Fruit fly (Drosophila melanogaster) whole organism, embryonic: ENCODE measurements around the gene CG13996.

ENCODE experiments used
- ATbp ChIP-seq: fragments of 200-800 bp; sonication (Bioruptor generic); optimal IDR thresholded peaks from 2 replicates; lab custom pipeline; 2017; ENCODE audit warnings: missing biosample characterization, mild to moderate bottlenecking, missing genetic modification characterization, missing genetic modification reagents
- CG10462 ChIP-seq: fragments of 200-800 bp; sonication (Bioruptor generic); optimal IDR thresholded peaks from 2 replicates; lab custom pipeline; 2016; ENCODE audit warnings: missing biosample characterization, missing genetic modification characterization
- CG11695 ChIP-seq: fragments of 200-800 bp; sonication (Bioruptor generic); IDR thresholded peaks from 3 replicates; pipeline ENCODE4 v1.3.6; 2022; ENCODE audit warnings: missing biosample characterization, missing genetic modification characterization
- CG12219 ChIP-seq: fragments of 200-800 bp; sonication (Bioruptor generic); optimal IDR thresholded peaks from 3 replicates; lab custom pipeline; 2018; ENCODE audit warnings: missing biosample characterization, mild to moderate bottlenecking, missing genetic modification characterization
- CG12744 ChIP-seq: fragments of 200-800 bp; sonication (Bioruptor generic); optimal IDR thresholded peaks from 2 replicates; lab custom pipeline; 2016; ENCODE audit warnings: missing biosample characterization, missing genetic modification characterization
- CG13775 ChIP-seq: fragments of 200-800 bp; sonication (Bioruptor generic); optimal IDR thresholded peaks from 3 replicates; lab custom pipeline; 2017; ENCODE audit warnings: missing biosample characterization, mild to moderate bottlenecking, missing genetic modification characterization
- CG15601 ChIP-seq: fragments of 200-800 bp; sonication (Bioruptor generic); optimal IDR thresholded peaks from 3 replicates; lab custom pipeline; 2019; ENCODE audit warnings: missing biosample characterization, mild to moderate bottlenecking, missing genetic modification characterization, moderate library complexity
- CG17361 ChIP-seq: fragments of 200-800 bp; sonication (Bioruptor generic); IDR thresholded peaks from 3 replicates; pipeline ENCODE4 v1.3.6; 2022; ENCODE audit warnings: missing biosample characterization, missing genetic modification characterization
- CG17568 ChIP-seq: fragments of 200-800 bp; sonication (Bioruptor generic); optimal IDR thresholded peaks from 2 replicates; lab custom pipeline; 2018; ENCODE audit warnings: missing biosample characterization, mild to moderate bottlenecking, missing genetic modification characterization, moderate library complexity
- CG18599 ChIP-seq: fragments of 200-800 bp; sonication (Bioruptor generic); optimal IDR thresholded peaks from 3 replicates; lab custom pipeline; 2017; ENCODE audit warnings: missing biosample characterization, missing genetic modification characterization, mild to moderate bottlenecking, moderate library complexity, missing genetic modification reagents
- CG31224 ChIP-seq: fragments of 200-800 bp; sonication (Bioruptor generic); IDR thresholded peaks from 2 replicates; pipeline ENCODE4 v1.3.6; 2022; ENCODE audit warnings: missing biosample characterization, missing genetic modification characterization
- CG33557 ChIP-seq: fragments of 200-800 bp; sonication (Bioruptor generic); optimal IDR thresholded peaks from 2 replicates; lab custom pipeline; 2019; ENCODE audit warnings: missing biosample characterization, mild to moderate bottlenecking, missing genetic modification characterization, moderate library complexity
- CG3407 ChIP-seq: fragments of 200-800 bp; sonication (Bioruptor generic); optimal IDR thresholded peaks from 2 replicates; lab custom pipeline; 2018; ENCODE audit warnings: missing biosample characterization, mild to moderate bottlenecking, missing genetic modification characterization
- CG4854 ChIP-seq: fragments of 200-800 bp; sonication (Bioruptor generic); optimal IDR thresholded peaks from 2 replicates; lab custom pipeline; 2016; ENCODE audit warnings: missing biosample characterization, missing genetic modification characterization, inconsistent platforms
- CG7987 ChIP-seq: fragments of 200-800 bp; sonication (Bioruptor generic); optimal IDR thresholded peaks from 2 replicates; lab custom pipeline; 2018; ENCODE audit warnings: missing biosample characterization, mild to moderate bottlenecking, missing genetic modification characterization, moderate library complexity
- CG8290 ChIP-seq, 3 experiments: fragments of 200-800 bp; sonication (Bioruptor generic); optimal IDR thresholded peaks; 2 replicates each; lab custom pipeline; 2016 to 2019; ENCODE audit warnings: missing biosample characterization in 3 of 3, missing genetic modification characterization in 3 of 3, mild to moderate bottlenecking in 2 of 3, moderate library complexity in 1 of 3
- Doc2 ChIP-seq: fragments of 200-800 bp; sonication (Bioruptor generic); IDR thresholded peaks from 2 replicates; pipeline ENCODE4 v1.3.6; 2022; ENCODE audit warnings: missing biosample characterization, missing genetic modification characterization
- Dp ChIP-seq: fragments of 200-800 bp; sonication (Bioruptor generic); optimal IDR thresholded peaks from 2 replicates; lab custom pipeline; 2018; ENCODE audit warnings: missing biosample characterization, mild to moderate bottlenecking, missing genetic modification characterization, moderate library complexity
- Dref ChIP-seq: fragments of 200-800 bp; sonication (Bioruptor generic); IDR thresholded peaks from 2 replicates; pipeline ENCODE4 v1.3.6; 2022; ENCODE audit warnings: missing biosample characterization, missing genetic modification characterization
- HLH4C ChIP-seq: fragments of 200-800 bp; sonication (Bioruptor generic); IDR thresholded peaks from 3 replicates; pipeline ENCODE4 v1.3.6; 2022; ENCODE audit warnings: missing biosample characterization, missing genetic modification characterization; ENCODE audit not compliant: partially characterized antibody
- Hmr ChIP-seq: fragments of 200-800 bp; sonication (Bioruptor generic); optimal IDR thresholded peaks from 3 replicates; lab custom pipeline; 2017; ENCODE audit warnings: mild to moderate bottlenecking, missing biosample characterization, missing genetic modification reagents, missing genetic modification characterization
- Hr51 ChIP-seq, 2 experiments: fragments of 200-800 bp; sonication (Bioruptor generic); optimal IDR thresholded peaks; 2 replicates in 1 of 2; 3 replicates in 1 of 2; lab custom pipeline; 2016 to 2018; ENCODE audit warnings: missing biosample characterization in 2 of 2, missing genetic modification characterization in 2 of 2, mild to moderate bottlenecking in 1 of 2, moderate library complexity in 1 of 2
- Nf-YA ChIP-seq: fragments of 200-800 bp; sonication (Bioruptor generic); IDR thresholded peaks from 2 replicates; pipeline ENCODE4 v1.3.6; 2022; ENCODE audit warnings: missing biosample characterization, missing genetic modification characterization
- Ravus ChIP-seq: fragments of 200-800 bp; sonication (Bioruptor generic); IDR thresholded peaks from 2 replicates; pipeline ENCODE4 v1.3.6; 2022; ENCODE audit warnings: missing biosample characterization, missing genetic modification characterization
- Six4 ChIP-seq: fragments of 200-800 bp; sonication (Bioruptor generic); optimal IDR thresholded peaks from 2 replicates; lab custom pipeline; 2016; ENCODE audit warnings: missing biosample characterization, missing genetic modification characterization
- Sry-β ChIP-seq: fragments of 200-800 bp; sonication (Bioruptor generic); optimal IDR thresholded peaks from 2 replicates; lab custom pipeline; 2018; ENCODE audit warnings: missing biosample characterization, mild to moderate bottlenecking, missing genetic modification characterization, moderate library complexity
- Stat92E ChIP-seq, 3 experiments: fragments of >200 bp in 2 of 3; fragments of 200-800 bp in 1 of 3; sonication (Bioruptor generic) in 1 of 3; optimal IDR thresholded peaks; 2 replicates each; lab custom pipeline; 2017 to 2019; ENCODE audit warnings: missing biosample characterization in 3 of 3, missing genetic modification characterization in 3 of 3, mild to moderate bottlenecking in 1 of 3, moderate library complexity in 1 of 3
- ac ChIP-seq: fragments of 200-800 bp; sonication (Bioruptor generic); optimal IDR thresholded peaks from 3 replicates; lab custom pipeline; 2017; ENCODE audit warnings: missing biosample characterization, mild to moderate bottlenecking, missing genetic modification characterization
- cato ChIP-seq: fragments of 200-800 bp; sonication (Bioruptor generic); optimal IDR thresholded peaks from 2 replicates; lab custom pipeline; 2016; ENCODE audit warnings: missing biosample characterization, missing genetic modification characterization, borderline replicate concordance
- chif ChIP-seq, 2 experiments: fragments of 200-800 bp; sonication (Bioruptor generic); optimal IDR thresholded peaks; 3 replicates each; lab custom pipeline; 2016; ENCODE audit warnings: missing biosample characterization in 2 of 2, missing genetic modification characterization in 2 of 2
- chinmo ChIP-seq: fragments of 200-800 bp; sonication (Bioruptor generic); IDR thresholded peaks from 4 replicates; pipeline ENCODE4 v1.3.6; 2022; ENCODE audit warnings: missing biosample characterization, missing genetic modification characterization; ENCODE audit not compliant: partially characterized antibody
- crol ChIP-seq: fragments of 200-800 bp; sonication (Bioruptor generic); IDR thresholded peaks from 2 replicates; pipeline ENCODE4 v1.3.6; 2022; ENCODE audit warnings: missing biosample characterization, missing genetic modification characterization
- en ChIP-seq: fragments of 200-800 bp; sonication (Bioruptor generic); optimal IDR thresholded peaks from 2 replicates; lab custom pipeline; 2016; ENCODE audit warnings: missing biosample characterization, missing genetic modification characterization
- eyg ChIP-seq: fragments of 200-800 bp; sonication (Bioruptor generic); optimal IDR thresholded peaks from 3 replicates; lab custom pipeline; 2016; ENCODE audit warnings: missing biosample characterization, missing genetic modification characterization
- fd102C ChIP-seq: fragments of 200-800 bp; sonication (Bioruptor generic); optimal IDR thresholded peaks from 2 replicates; lab custom pipeline; 2018; ENCODE audit warnings: missing biosample characterization, mild to moderate bottlenecking, missing genetic modification characterization, moderate library complexity
- fd96Cb ChIP-seq: fragments of 200-800 bp; sonication (Bioruptor generic); optimal IDR thresholded peaks from 2 replicates; lab custom pipeline; 2018; ENCODE audit warnings: missing biosample characterization, mild to moderate bottlenecking, missing genetic modification characterization, moderate library complexity
- grau ChIP-seq: fragments of 200-800 bp; optimal IDR thresholded peaks from 3 replicates; lab custom pipeline; 2019; ENCODE audit warnings: missing biosample characterization, mild to moderate bottlenecking, missing genetic modification characterization, moderate library complexity
- h ChIP-seq: fragments of >200 bp; optimal IDR thresholded peaks from 2 replicates; lab custom pipeline; 2017
- ham ChIP-seq: fragments of 200-800 bp; sonication (Bioruptor generic); IDR thresholded peaks from 2 replicates; pipeline ENCODE4 v1.3.6; 2022; ENCODE audit warnings: missing biosample characterization, missing genetic modification characterization
- hbn ChIP-seq: fragments of 200-800 bp; sonication (Bioruptor generic); IDR thresholded peaks from 2 replicates; pipeline ENCODE4 v1.3.6; 2022; ENCODE audit warnings: missing biosample characterization, missing genetic modification characterization; ENCODE audit not compliant: partially characterized antibody
- insv ChIP-seq, 2 experiments: fragments of 200-800 bp; sonication (Bioruptor generic); optimal IDR thresholded peaks; 3 replicates each; lab custom pipeline; 2016 to 2018; ENCODE audit warnings: missing biosample characterization in 2 of 2, missing genetic modification characterization in 2 of 2
- knrl ChIP-seq: fragments of 200-800 bp; sonication (Bioruptor generic); IDR thresholded peaks from 3 replicates; pipeline ENCODE4 v1.3.6; 2022; ENCODE audit warnings: missing biosample characterization, missing genetic modification characterization; ENCODE audit not compliant: partially characterized antibody
- nerfin-1 ChIP-seq: fragments of 200-800 bp; sonication (Bioruptor generic); optimal IDR thresholded peaks from 3 replicates; lab custom pipeline; 2019; ENCODE audit warnings: missing biosample characterization, mild to moderate bottlenecking, missing genetic modification characterization, moderate library complexity
- odd ChIP-seq: fragments of 200-800 bp; sonication (Bioruptor generic); optimal IDR thresholded peaks from 2 replicates; lab custom pipeline; 2017; ENCODE audit warnings: missing biosample characterization, mild to moderate bottlenecking, missing genetic modification characterization
- org-1 ChIP-seq: fragments of 200-800 bp; sonication (Bioruptor generic); optimal IDR thresholded peaks from 2 replicates; lab custom pipeline; 2017; ENCODE audit warnings: missing biosample characterization, missing genetic modification characterization
- shn ChIP-seq: fragments of 200-800 bp; sonication (Bioruptor generic); optimal IDR thresholded peaks from 3 replicates; lab custom pipeline; 2016; ENCODE audit warnings: missing biosample characterization, missing genetic modification characterization
- toy ChIP-seq: fragments of 200-800 bp; sonication (Bioruptor generic); IDR thresholded peaks from 2 replicates; pipeline ENCODE4 v1.3.6; 2022; ENCODE audit warnings: missing biosample characterization, missing genetic modification characterization
- unpg ChIP-seq: fragments of 200-800 bp; sonication (Bioruptor generic); optimal IDR thresholded peaks from 3 replicates; lab custom pipeline; 2018; ENCODE audit warnings: missing biosample characterization, mild to moderate bottlenecking, missing genetic modification characterization, moderate library complexity
- wdn ChIP-seq: fragments of 200-800 bp; sonication (Bioruptor generic); IDR thresholded peaks from 2 replicates; pipeline ENCODE4 v1.3.6; 2022; ENCODE audit warnings: missing biosample characterization, missing genetic modification characterization

CG13996 gene

DNA sequence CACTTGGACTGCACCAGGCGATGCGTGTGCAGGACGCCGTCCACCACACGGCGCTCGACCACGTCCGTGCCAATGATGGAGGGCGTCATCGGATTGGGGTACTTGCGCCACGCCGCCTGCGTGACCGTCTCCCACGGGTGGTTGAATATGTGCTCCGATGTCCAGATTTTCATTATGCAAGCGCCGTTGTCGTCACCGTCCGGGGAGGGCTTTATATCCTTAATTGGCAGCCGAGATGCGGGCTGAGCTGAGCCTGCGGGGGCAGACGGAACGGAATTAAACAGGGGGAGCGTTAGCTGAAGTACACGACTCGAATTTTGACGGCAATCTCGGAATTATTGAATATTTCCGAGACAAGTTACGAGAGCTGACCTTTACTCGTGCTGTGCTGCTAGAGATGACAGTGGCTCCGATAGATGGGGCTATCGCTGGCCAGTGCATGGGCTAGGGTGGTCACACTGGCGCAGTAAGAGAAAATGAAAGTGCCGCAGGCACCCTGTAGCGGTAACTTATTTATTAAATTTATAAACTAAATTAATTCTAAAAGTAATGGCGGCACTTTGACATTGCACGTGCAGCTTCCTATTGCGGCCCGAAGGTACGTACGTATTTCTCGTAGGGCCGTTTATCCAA lies 27.0 kb downstream of the CG13996 start, which contains the start of gene IPIP (continued):
- TF ChIP-seq CG12744 (GFP tag; lab: Kevin White, UChicago) (no peak), CG13775 (GFP tag; lab: Kevin White, UChicago) (no peak), CG17568 (GFP tag; lab: Kevin White, UChicago) (no peak), Sry-β (no peak), ATbp (GFP tag; lab: Kevin White, UChicago) (peak; percentile 25), Nf-YA (GFP tag; lab: Robert Waterston, UW) (peak; percentile 39; the same call in 1 of the 2 replicates), CG18599 (GFP tag; lab: Kevin White, UChicago) (peak; percentile 15), crol (GFP tag; lab: Robert Waterston, UW) (no peak), cato (GFP tag; lab: Kevin White, UChicago) (no peak), CG17361 (GFP tag; lab: Robert Waterston, UW) (no peak), ham (GFP tag; lab: Robert Waterston, UW) (no peak), hbn (GFP tag; lab: Robert Waterston, UW) (peak; percentile 68; the same call in 1 of the 2 replicates), Dref (peak; percentile 79), CG4854 (GFP tag; lab: Kevin White, UChicago) (no peak), CG8290 (GFP tag; optimal IDR thresholded peaks at IDR 0.05; lab: Kevin White, UChicago) (no peak), CG8290 (tag; optimal IDR thresholded peaks at IDR 0.05; lab: Kevin White, UChicago) (peak in 1 of 2 experiments; percentile 66), Doc2 (GFP tag; lab: Robert Waterston, UW) (no peak), odd (GFP tag; lab: Kevin White, UChicago) (peak; percentile 6), CG7987 (GFP tag; lab: Kevin White, UChicago) (peak; percentile 54), Ravus (GFP tag; lab: Robert Waterston, UW) (no peak), insv (GFP tag; optimal IDR thresholded peaks at IDR 0.05; lab: Kevin White, UChicago) (no peak), Six4 (no peak), HLH4C (GFP tag; lab: Robert Waterston, UW) (peak; percentile 74), CG3407 (GFP tag; lab: Kevin White, UChicago) (no peak), Hr51 (GFP tag; optimal IDR thresholded peaks at IDR 0.05; lab: Kevin White, UChicago) (no peak), CG12219 (GFP tag; lab: Kevin White, UChicago) (no peak), chinmo (GFP tag; lab: Robert Waterston, UW) (peak; percentile 80; the same call in 1 of the 4 replicates), CG10462 (GFP tag; lab: Kevin White, UChicago) (no peak), grau (tag; lab: Kevin White, UChicago) (peak; percentile 2), en (GFP tag; lab: Kevin White, UChicago) (no peak), h (lab: Kevin White, UChicago) (no peak), unpg (GFP tag; lab: Kevin White, UChicago) (no peak), CG31224 (GFP tag; lab: Robert Waterston, UW) (no peak), fd96Cb (tag; lab: Kevin White, UChicago) (no peak), Hmr (GFP tag; lab: Kevin White, UChicago) (peak; percentile 31), wdn (no peak), Dp (GFP tag; lab: Kevin White, UChicago) (peak; percentile 28), shn (GFP tag; lab: Kevin White, UChicago) (no peak), eyg (GFP tag; lab: Kevin White, UChicago) (no peak), ac (GFP tag; lab: Kevin White, UChicago) (no peak), toy (no peak), Stat92E (GFP tag; optimal IDR thresholded peaks at IDR 0.05; lab: Kevin White, UChicago) (no peak), CG11695 (no peak), knrl (GFP tag; lab: Robert Waterston, UW) (peak; percentile 83), nerfin-1 (tag; lab: Kevin White, UChicago) (no peak), chif (GFP tag; optimal IDR thresholded peaks at IDR 0.05; lab: Kevin White, UChicago) (peak in 1 of 2 experiments; percentile 24), CG15601 (tag; lab: Kevin White, UChicago) (no peak), org-1 (GFP tag; lab: Kevin White, UChicago) (no peak), fd102C (GFP tag; lab: Kevin White, UChicago) (no peak), CG33557 (GFP tag; lab: Kevin White, UChicago) (no peak)
